Worm (Caenorhabditis elegans): ENCODE results near the gene C33H5.2.

Gene C33H5.2

ce11 chrIV:7829275-7829938, 24.6 kb downstream of the C33H5.2 start, which contains the start of gene C06A6.4:
TSS of gene C06A6.4 (minus strand) at chrIV:7829298.
- no peak for TF ChIP-seq daf-8 (GFP tag; IDR thresholded peaks at IDR 0.05)
- TF ChIP-seq dmd-6 (GFP tag; IDR thresholded peaks at IDR 0.05) = peak; percentile 36
- TF ChIP-seq mes-2 (tag; optimal IDR thresholded peaks at IDR 0.05; ENCODE audit: poor library complexity, severe bottlenecking) = peak; percentile 10
- no peak for TF ChIP-seq R02D3.7 (tag; optimal IDR thresholded peaks at IDR 0.05)
- TF ChIP-seq mxl-3 (GFP tag; optimal IDR thresholded peaks at IDR 0.05) = peak; percentile 25
- TF ChIP-seq nhr-76 (tag; optimal IDR thresholded peaks at IDR 0.05) = no peak
- no peak for TF ChIP-seq zag-1 (tag; optimal IDR thresholded peaks at IDR 0.05)
- no peak for TF ChIP-seq ceh-28 (tag; optimal IDR thresholded peaks at IDR 0.05)
- TF ChIP-seq dve-1 (tag; optimal IDR thresholded peaks at IDR 0.05; ENCODE audit: insufficient read depth) = peak; percentile 56
- TF ChIP-seq lir-3 (tag; optimal IDR thresholded peaks at IDR 0.05) = no peak
- TF ChIP-seq daf-16 (GFP tag; optimal IDR thresholded peaks at IDR 0.05) = no peak
- TF ChIP-seq daf-16 (tag; optimal IDR thresholded peaks at IDR 0.05) = peak; percentile 54
- TF ChIP-seq pqm-1 (tag; optimal IDR thresholded peaks at IDR 0.05) = peak; percentile 33
- TF ChIP-seq snpc-4 (tag; optimal IDR thresholded peaks at IDR 0.05) = no peak
- TF ChIP-seq lin-13 (GFP tag; optimal IDR thresholded peaks at IDR 0.05) = no peak
- TF ChIP-seq unc-62 (GFP tag; optimal IDR thresholded peaks at IDR 0.05 in 1 of 2) = peak in 1 of 2 experiments; percentile 42
- no peak for TF ChIP-seq unc-62 (tag; optimal IDR thresholded peaks at IDR 0.05)
- peak; percentile 61 for TF ChIP-seq hlh-30 (tag; optimal IDR thresholded peaks at IDR 0.05; ENCODE audit: insufficient read depth)
- no peak for TF ChIP-seq rbr-2 (tag; optimal IDR thresholded peaks at IDR 0.05)
- TF ChIP-seq nhr-28 (tag; optimal IDR thresholded peaks at IDR 0.05) = peak; percentile 2
- TF ChIP-seq unc-130 (GFP tag; optimal IDR thresholded peaks at IDR 0.05) = peak; percentile 12
- TF ChIP-seq D1046.2 (GFP tag; IDR thresholded peaks at IDR 0.05) = no peak
- peak in 1 of 2 experiments; percentile 27 for TF ChIP-seq lsy-2 (tag; optimal IDR thresholded peaks at IDR 0.05)
- no peak for TF ChIP-seq sdz-12 (GFP tag; optimal IDR thresholded peaks at IDR 0.05)
- peak; percentile 60 for TF ChIP-seq hlh-11 (tag; optimal IDR thresholded peaks at IDR 0.05)
- TF ChIP-seq lin-38 (GFP tag; IDR thresholded peaks at IDR 0.05) = peak; percentile 11; the same call in 1 of the 2 replicates
- no peak for TF ChIP-seq fkh-10 (GFP tag; optimal IDR thresholded peaks at IDR 0.05)

- TF ChIP-seq hlh-30 (tag; optimal IDR thresholded peaks at IDR 0.05; ENCODE audit: insufficient read depth) (peak; percentile 68), hlh-11 (tag; optimal IDR thresholded peaks at IDR 0.05) (peak; percentile 27), lin-38 (GFP tag; IDR thresholded peaks at IDR 0.05) (peak; percentile 39), ces-1 (GFP tag; optimal IDR thresholded peaks at IDR 0.05) (no peak), dve-1 (tag; optimal IDR thresholded peaks at IDR 0.05; ENCODE audit: insufficient read depth) (peak; percentile 65), mdl-1 (tag; optimal IDR thresholded peaks at IDR 0.05) (peak in 1 of 2 experiments; percentile 30), pqm-1 (tag; optimal IDR thresholded peaks at IDR 0.05) (peak; percentile 4), rbr-2 (tag; optimal IDR thresholded peaks at IDR 0.05) (no peak), dmd-6 (GFP tag; IDR thresholded peaks at IDR 0.05) (0 out of 2 replicates have a peak, but pooled peaks have one; percentile 10), unc-62 (GFP tag; optimal IDR thresholded peaks at IDR 0.05 in 1 of 2) (no peak), unc-62 (tag; optimal IDR thresholded peaks at IDR 0.05) (no peak), mes-2 (tag; optimal IDR thresholded peaks at IDR 0.05; ENCODE audit: poor library complexity, severe bottlenecking) (peak; percentile 30), dpl-1 (GFP tag; optimal IDR thresholded peaks at IDR 0.05) (peak; percentile 4), daf-16 (GFP tag; optimal IDR thresholded peaks at IDR 0.05) (no peak), daf-16 (tag; optimal IDR thresholded peaks at IDR 0.05) (peak; percentile 84), lsy-2 (tag; optimal IDR thresholded peaks at IDR 0.05) (peak in 1 of 2 experiments; percentile 49), aha-1 (tag) (peak; percentile 61), nhr-28 (tag; optimal IDR thresholded peaks at IDR 0.05) (peak; percentile 7), zip-2 (tag; optimal IDR thresholded peaks at IDR 0.05) (no peak)
These were observed 25.3 kb downstream of the C33H5.2 start, which contains the start of gene mvb-12 for ce11 chrIV:7830151-7830550. TSS of gene mvb-12 (plus strand) at chrIV:7830525.

- no peak for TF ChIP-seq rbr-2 (tag; optimal IDR thresholded peaks at IDR 0.05)
- peak; percentile 34 for TF ChIP-seq aha-1 (tag)
- TF ChIP-seq saeg-2 (GFP tag; IDR thresholded peaks at IDR 0.05) = no peak
These were observed 29.9 kb downstream of the C33H5.2 start, which contains the start of gene erp-44.2 for ce11 chrIV:7834625-7835228. TSS of gene erp-44.2 (minus strand) at chrIV:7834675.
